Worm (Caenorhabditis elegans) whole organism, L4 larva: Measurements from ENCODE around the gene F54E4.2.

Source experiments
- F26F4.8 ChIP-seq: fragments of 200-800 bp; sonication (Bioruptor generic); conservative IDR thresholded peaks from 2 replicates; pipeline ENCODE4 v1.3.6; 2022; ENCODE audit warnings: missing genetic modification characterization, missing compliant biosample characterization
- R02D3.7 ChIP-seq: fragments of 150-350 bp; sonication (generic microtip); optimal IDR thresholded peaks from 3 replicates; lab custom pipeline; 2014; ENCODE audit warnings: missing biosample characterization, missing genetic modification characterization
- T20F7.1 ChIP-seq: fragments of 200-800 bp; sonication (Bioruptor generic); optimal IDR thresholded peaks from 2 replicates; lab custom pipeline; 2018; ENCODE audit warnings: mild to moderate bottlenecking, missing genetic modification characterization, missing compliant biosample characterization
- T26A8.4 ChIP-seq: fragments of 200-800 bp; sonication (Bioruptor generic); IDR thresholded peaks from 2 replicates; pipeline ENCODE4 v1.3.6; 2022; ENCODE audit warnings: missing genetic modification characterization, missing compliant biosample characterization
- Y5F2A.4 ChIP-seq: fragments of 200-800 bp; sonication (Bioruptor generic); optimal IDR thresholded peaks from 2 replicates; lab custom pipeline; 2018; ENCODE audit warnings: mild to moderate bottlenecking, missing genetic modification characterization, missing compliant biosample characterization
- aha-1 ChIP-seq: fragments of 150-350 bp; peaks from one replicate; lab custom pipeline; 2014; ENCODE audit warnings: missing biosample characterization, missing genetic modification characterization
- arid-1 ChIP-seq: fragments of 200-800 bp; sonication (Bioruptor generic); conservative IDR thresholded peaks from 2 replicates; pipeline ENCODE4 v1.3.6; 2022; ENCODE audit warnings: missing genetic modification reagents, missing genetic modification characterization, missing compliant biosample characterization
- ceh-20 ChIP-seq: fragments of 200-800 bp; sonication (Bioruptor generic); IDR thresholded peaks from 2 replicates; pipeline ENCODE4 v1.3.6; 2022; ENCODE audit warnings: missing genetic modification reagents, missing genetic modification characterization, missing compliant biosample characterization
- ceh-28 ChIP-seq: fragments of 150-350 bp; optimal IDR thresholded peaks from 2 replicates; lab custom pipeline; 2014; ENCODE audit warnings: missing biosample characterization, missing genetic modification reagents, missing genetic modification characterization
- ceh-62 ChIP-seq: sonication (generic microtip); optimal IDR thresholded peaks from 2 replicates; lab custom pipeline; 2017; ENCODE audit warnings: missing biosample characterization, missing genetic modification characterization
- ceh-82 ChIP-seq: sonication (generic microtip); optimal IDR thresholded peaks from 2 replicates; lab custom pipeline; 2017; ENCODE audit warnings: missing biosample characterization, missing genetic modification characterization
- ctbp-1 ChIP-seq: fragments of 200-800 bp; sonication (Bioruptor generic); IDR thresholded peaks from 2 replicates; pipeline ENCODE4 v1.3.6; 2022; ENCODE audit warnings: missing genetic modification reagents, missing genetic modification characterization, missing compliant biosample characterization
- daf-16 ChIP-seq, 3 experiments: sonication (generic microtip); optimal IDR thresholded peaks; 2 replicates each; lab custom pipeline; 2016 to 2017; ENCODE audit warnings: missing genetic modification characterization in 3 of 3, missing genetic modification reagents in 3 of 3, mild to moderate bottlenecking in 2 of 3, missing compliant biosample characterization in 2 of 3, missing biosample characterization in 1 of 3, moderate library complexity in 1 of 3
- dmd-6 ChIP-seq: fragments of 200-800 bp; sonication (Bioruptor generic); IDR thresholded peaks from 2 replicates; pipeline ENCODE4 v1.3.6; 2022; ENCODE audit warnings: missing genetic modification reagents, missing genetic modification characterization, missing compliant biosample characterization
- dmd-8 ChIP-seq: fragments of 200-800 bp; sonication (Bioruptor generic); IDR thresholded peaks from 2 replicates; pipeline ENCODE4 v1.3.6; 2022; ENCODE audit warnings: missing genetic modification characterization, missing compliant biosample characterization
- dpl-1 ChIP-seq: fragments of 150-350 bp; optimal IDR thresholded peaks from 2 replicates; lab custom pipeline; 2014; ENCODE audit warnings: missing biosample characterization, missing genetic modification reagents, missing genetic modification characterization
- dve-1 ChIP-seq: sonication (generic microtip); optimal IDR thresholded peaks from 2 replicates; lab custom pipeline; 2017; ENCODE audit warnings: antibody characterized with exemption, mild to moderate bottlenecking, missing genetic modification characterization, missing compliant biosample characterization; ENCODE audit not compliant: insufficient read depth
- fos-1 ChIP-seq: fragments of 150-350 bp; optimal IDR thresholded peaks from 2 replicates; lab custom pipeline; 2014; ENCODE audit warnings: missing biosample characterization, missing genetic modification characterization
- hif-1 ChIP-seq, 2 experiments: sonication (generic microtip); optimal IDR thresholded peaks; 2 replicates each; lab custom pipeline; 2016 to 2017; ENCODE audit warnings: missing compliant biosample characterization in 2 of 2, missing genetic modification characterization in 2 of 2, missing genetic modification reagents in 2 of 2, missing genotype in 2 of 2, mild to moderate bottlenecking in 1 of 2
- hlh-11 ChIP-seq: fragments of 200-800 bp; sonication (Bioruptor generic); optimal IDR thresholded peaks from 2 replicates; lab custom pipeline; 2018; ENCODE audit warnings: mild to moderate bottlenecking, missing genetic modification characterization, missing compliant biosample characterization
- hlh-30 ChIP-seq: sonication (generic microtip); optimal IDR thresholded peaks from 2 replicates; lab custom pipeline; 2017; ENCODE audit warnings: antibody characterized with exemption, mild to moderate bottlenecking, missing genetic modification characterization, missing compliant biosample characterization; ENCODE audit not compliant: insufficient read depth
- hmg-1.1 ChIP-seq: fragments of 200-800 bp; sonication (Bioruptor generic); IDR thresholded peaks from 2 replicates; pipeline ENCODE4 v1.3.6; 2022; ENCODE audit warnings: missing genetic modification reagents, missing genetic modification characterization, missing compliant biosample characterization
- lin-1 ChIP-seq: fragments of 200-800 bp; sonication (Bioruptor generic); IDR thresholded peaks from 2 replicates; pipeline ENCODE4 v1.3.6; 2022; ENCODE audit warnings: missing genetic modification reagents, missing genetic modification characterization, missing compliant biosample characterization
- lin-13 ChIP-seq: fragments of 150-350 bp; optimal IDR thresholded peaks from 2 replicates; lab custom pipeline; 2014; ENCODE audit warnings: missing biosample characterization, missing genetic modification reagents, missing genetic modification characterization
- lin-39 ChIP-seq: fragments of 150-350 bp; optimal IDR thresholded peaks from 2 replicates; lab custom pipeline; 2014; ENCODE audit warnings: missing biosample characterization, missing genetic modification reagents, missing genetic modification characterization
- lsy-2 ChIP-seq, 2 experiments: fragments of 150-350 bp in 1 of 2; sonication (generic microtip) in 1 of 2; optimal IDR thresholded peaks; 2 replicates each; lab custom pipeline; 2014 to 2017; ENCODE audit warnings: missing biosample characterization in 2 of 2, missing genetic modification characterization in 2 of 2
- madf-9 ChIP-seq: fragments of 200-800 bp; sonication (Bioruptor generic); conservative IDR thresholded peaks from 2 replicates; pipeline ENCODE4 v1.3.6; 2022; ENCODE audit warnings: missing genetic modification reagents, missing genetic modification characterization, missing compliant biosample characterization
- mdl-1 ChIP-seq, 2 experiments: fragments of 150-350 bp in 1 of 2; sonication (generic microtip) in 1 of 2; optimal IDR thresholded peaks; 2 replicates each; lab custom pipeline; 2014 to 2017; ENCODE audit warnings: missing biosample characterization in 2 of 2, missing genetic modification characterization in 2 of 2
- mep-1 ChIP-seq: fragments of 150-350 bp; sonication (generic microtip); optimal IDR thresholded peaks from 3 replicates; lab custom pipeline; 2014; ENCODE audit warnings: missing biosample characterization, missing genetic modification characterization
- mxl-3 ChIP-seq: fragments of 200-800 bp; sonication (Bioruptor generic); optimal IDR thresholded peaks from 2 replicates; lab custom pipeline; 2018; ENCODE audit warnings: mild to moderate bottlenecking, missing genetic modification characterization, missing compliant biosample characterization
- nhr-11 ChIP-seq: fragments of 150-350 bp; optimal IDR thresholded peaks from 2 replicates; lab custom pipeline; 2014; ENCODE audit warnings: missing biosample characterization, missing genetic modification characterization
- nhr-28 ChIP-seq: fragments of 150-350 bp; optimal IDR thresholded peaks from 2 replicates; lab custom pipeline; 2014; ENCODE audit warnings: missing biosample characterization, missing genetic modification characterization
- nhr-41 ChIP-seq: fragments of 200-800 bp; sonication (Bioruptor generic); IDR thresholded peaks from 2 replicates; pipeline ENCODE4 v1.3.6; 2022; ENCODE audit warnings: missing genetic modification reagents, missing genetic modification characterization, missing compliant biosample characterization
- nhr-48 ChIP-seq: sonication (generic microtip); optimal IDR thresholded peaks from 2 replicates; lab custom pipeline; 2016; ENCODE audit warnings: mild to moderate bottlenecking, missing genetic modification characterization, missing compliant biosample characterization
- nhr-6 ChIP-seq: fragments of 150-350 bp; optimal IDR thresholded peaks from 2 replicates; lab custom pipeline; 2014; ENCODE audit warnings: missing biosample characterization, missing genetic modification characterization
- nhr-77 ChIP-seq: fragments of 150-350 bp; optimal IDR thresholded peaks from 2 replicates; lab custom pipeline; 2014; ENCODE audit warnings: missing biosample characterization, missing genetic modification characterization
- pha-4 ChIP-seq, 2 experiments: fragments of 150-350 bp in 1 of 2; fragments of 200-800 bp in 1 of 2; sonication (Bioruptor generic) in 1 of 2; IDR thresholded peaks in 1 of 2; optimal IDR thresholded peaks in 1 of 2; 2 replicates each; pipeline versions ENCODE4 v1.3.6 to Lab custom; 2014 to 2022; ENCODE audit warnings: missing genetic modification characterization in 2 of 2, missing genetic modification reagents in 2 of 2, missing biosample characterization in 1 of 2, missing compliant biosample characterization in 1 of 2
- pqm-1 ChIP-seq: sonication (generic microtip); optimal IDR thresholded peaks from 2 replicates; lab custom pipeline; 2017; ENCODE audit warnings: missing biosample characterization, missing genetic modification characterization
- rbr-2 ChIP-seq: sonication (generic microtip); optimal IDR thresholded peaks from 2 replicates; lab custom pipeline; 2016; ENCODE audit warnings: missing genotype, missing genetic modification characterization, missing compliant biosample characterization
- set-16 ChIP-seq: fragments of 200-800 bp; sonication (Bioruptor generic); IDR thresholded peaks from 2 replicates; pipeline ENCODE4 v1.3.6; 2022; ENCODE audit warnings: missing genetic modification reagents, missing genetic modification characterization, missing compliant biosample characterization
- spr-1 ChIP-seq: sonication (generic microtip); optimal IDR thresholded peaks from 2 replicates; lab custom pipeline; 2016; ENCODE audit warnings: mild to moderate bottlenecking, missing genetic modification characterization, missing compliant biosample characterization
- unc-130 ChIP-seq: sonication (generic microtip); optimal IDR thresholded peaks from 2 replicates; lab custom pipeline; 2016; ENCODE audit warnings: missing genetic modification reagents, missing genetic modification characterization, missing compliant biosample characterization
- unc-62 ChIP-seq, 3 experiments: fragments of 150-350 bp in 1 of 3; sonication (generic microtip); optimal IDR thresholded peaks in 2 of 3; peaks in 1 of 3; 1 replicate in 1 of 3; 2 replicates in 2 of 3; lab custom pipeline; 2014 to 2017; ENCODE audit warnings: missing biosample characterization in 3 of 3, missing genetic modification characterization in 3 of 3, missing genetic modification reagents in 3 of 3, missing genotype in 1 of 3
- zip-11 ChIP-seq: fragments of 200-800 bp; sonication (Bioruptor generic); IDR thresholded peaks from 2 replicates; pipeline ENCODE4 v1.3.6; 2022; ENCODE audit warnings: missing genetic modification characterization, missing compliant biosample characterization
- ztf-7 ChIP-seq: fragments of 150-350 bp; optimal IDR thresholded peaks from 2 replicates; lab custom pipeline; 2014; ENCODE audit warnings: missing biosample characterization, missing genetic modification characterization

The F54E4.2 gene

ce11 chrX:14607770-14608169 is 20.9 kb downstream of the F54E4.2 start:
- TF ChIP-seq Y5F2A.4 (GFP tag; lab: Kevin White, UChicago): no peak
- peak; percentile 69 for TF ChIP-seq aha-1

ce11 chrX:14602676-14603075 is 26.0 kb downstream of the F54E4.2 start, which contains the start of gene eor-2:
TSS of gene eor-2 (plus strand) at chrX:14603017.
- TF ChIP-seq nhr-41 (GFP tag; lab: Robert Waterston, UW) (0 out of 2 replicates have a peak, but pooled peaks have one; percentile 53), dmd-6 (GFP tag; lab: Robert Waterston, UW) (peak; percentile 82), set-16 (GFP tag; lab: Robert Waterston, UW) (peak; percentile 32; the same call in 1 of the 2 replicates), zip-11 (GFP tag; lab: Robert Waterston, UW) (no peak), pha-4 (GFP tag; IDR thresholded peaks at IDR 0.05; lab: Robert Waterston, UW) (no peak), pha-4 (tag; optimal IDR thresholded peaks at IDR 0.05; lab: Kevin White, UChicago) (peak; percentile 65), F26F4.8 (GFP tag; lab: Robert Waterston, UW) (no peak), rbr-2 (tag; lab: Kevin White, UChicago) (peak; percentile 65), Y5F2A.4 (GFP tag; lab: Kevin White, UChicago) (no peak), R02D3.7 (no peak), unc-62 (GFP tag; optimal IDR thresholded peaks at IDR 0.05 in 1 of 2; lab: Kevin White, UChicago) (peak in 1 of 2 experiments; percentile 96), unc-62 (tag; optimal IDR thresholded peaks at IDR 0.05; lab: Kevin White, UChicago) (no peak), dmd-8 (0 out of 2 replicates have a peak, but pooled peaks have one; percentile 27), mdl-1 (tag; optimal IDR thresholded peaks at IDR 0.05; lab: Kevin White, UChicago) (peak; percentile 85 to 99), hlh-30 (tag; lab: Kevin White, UChicago) (peak; percentile 99), ztf-7 (peak; percentile 23), madf-9 (GFP tag; lab: Robert Waterston, UW) (peak; percentile 43; the same call in 1 of the 2 replicates), nhr-28 (tag; lab: Kevin White, UChicago) (peak; percentile 86), ceh-20 (GFP tag; lab: Robert Waterston, UW) (0 out of 2 replicates have a peak, but pooled peaks have one; percentile 38), nhr-6 (tag; lab: Kevin White, UChicago) (peak; percentile 87), hlh-11 (tag; lab: Kevin White, UChicago) (peak; percentile 95), ctbp-1 (peak; percentile 71; the same call in 1 of the 2 replicates), pqm-1 (peak; percentile 41), arid-1 (GFP tag; lab: Robert Waterston, UW) (peak; percentile 82), dpl-1 (peak; percentile 59), ceh-82 (no peak), lin-1 (peak; percentile 60), mep-1 (tag; lab: Kevin White, UChicago) (peak; percentile 83), T26A8.4 (GFP tag; lab: Robert Waterston, UW) (no peak; the same call in 1 of the 2 replicates), dve-1 (peak; percentile 76), T20F7.1 (GFP tag; lab: Kevin White, UChicago) (peak; percentile 5), mxl-3 (GFP tag; lab: Kevin White, UChicago) (peak; percentile 98), nhr-77 (tag; lab: Kevin White, UChicago) (peak; percentile 56), hmg-1.1 (peak; percentile 82), fos-1 (no peak), ceh-62 (tag; lab: Kevin White, UChicago) (no peak), nhr-48 (tag; lab: Kevin White, UChicago) (peak; percentile 66), aha-1 (peak; percentile 97), daf-16 (GFP tag; optimal IDR thresholded peaks at IDR 0.05; lab: Kevin White, UChicago) (peak in 1 of 2 experiments; percentile 5), daf-16 (tag; optimal IDR thresholded peaks at IDR 0.05; lab: Kevin White, UChicago) (peak; percentile 97), lin-39 (tag; lab: Kevin White, UChicago) (no peak), hif-1 (tag; optimal IDR thresholded peaks at IDR 0.05; lab: Kevin White, UChicago) (peak in 1 of 2 experiments; percentile 58), nhr-11 (tag; lab: Kevin White, UChicago) (peak; percentile 37), unc-130 (no peak), spr-1 (tag; lab: Kevin White, UChicago) (peak; percentile 35), lin-13 (GFP tag; lab: Kevin White, UChicago) (peak; percentile 8), ceh-28 (tag; lab: Kevin White, UChicago) (peak; percentile 41), lsy-2 (tag; optimal IDR thresholded peaks at IDR 0.05; lab: Kevin White, UChicago) (peak in 1 of 2 experiments; percentile 74)
